Fruit fly (Drosophila melanogaster) whole organism, embryonic: ENCODE measurements around the gene RNF220.
A peak's percentile ranks its signal among the peaks of the same experiment; 100 is the strongest.

Experiments used
- BEAF-32 ChIP-seq: fragments of 200-800 bp; sonication (Bioruptor generic); optimal IDR thresholded peaks from 3 replicates; lab custom pipeline; 2017; ENCODE audit warnings: missing biosample characterization, missing genetic modification characterization, mild to moderate bottlenecking, moderate library complexity, missing genetic modification reagents
- CG10147 ChIP-seq: fragments of 200-800 bp; sonication (Bioruptor generic); optimal IDR thresholded peaks from 2 replicates; lab custom pipeline; 2019; ENCODE audit warnings: missing biosample characterization, mild to moderate bottlenecking, missing genetic modification characterization, moderate library complexity
- CG10366 ChIP-seq: fragments of 200-800 bp; sonication (Bioruptor generic); IDR thresholded peaks from 2 replicates; pipeline ENCODE4 v1.3.6; 2022; ENCODE audit warnings: missing biosample characterization, missing genetic modification characterization
- CG10462 ChIP-seq: fragments of 200-800 bp; sonication (Bioruptor generic); optimal IDR thresholded peaks from 2 replicates; lab custom pipeline; 2016; ENCODE audit warnings: missing biosample characterization, missing genetic modification characterization
- CG11247 ChIP-seq: fragments of 200-800 bp; sonication (Bioruptor generic); IDR thresholded peaks from 2 replicates; pipeline ENCODE4 v1.3.6; 2022; ENCODE audit warnings: missing biosample characterization, missing genetic modification characterization
- CG13287 ChIP-seq: fragments of 200-800 bp; sonication (Bioruptor generic); IDR thresholded peaks from 2 replicates; pipeline ENCODE4 v1.3.6; 2022; ENCODE audit warnings: missing biosample characterization, missing genetic modification characterization; ENCODE audit not compliant: partially characterized antibody
- CG13424 ChIP-seq: fragments of 200-800 bp; sonication (Bioruptor generic); optimal IDR thresholded peaks from 2 replicates; lab custom pipeline; 2019; ENCODE audit warnings: missing biosample characterization, mild to moderate bottlenecking, missing genetic modification characterization, moderate library complexity
- CG14710 ChIP-seq: fragments of 200-800 bp; sonication (Bioruptor generic); optimal IDR thresholded peaks from 3 replicates; lab custom pipeline; 2019; ENCODE audit warnings: missing biosample characterization, mild to moderate bottlenecking, missing genetic modification characterization, moderate library complexity
- CG14965 ChIP-seq: fragments of 200-800 bp; sonication (Bioruptor generic); optimal IDR thresholded peaks from 2 replicates; lab custom pipeline; 2016; ENCODE audit warnings: missing biosample characterization, missing genetic modification characterization, borderline replicate concordance
- CG16779 ChIP-seq: fragments of 200-800 bp; sonication (Bioruptor generic); IDR thresholded peaks from 2 replicates; pipeline ENCODE4 v1.3.6; 2022; ENCODE audit warnings: missing biosample characterization, missing genetic modification characterization
- CG17186 ChIP-seq: fragments of 200-800 bp; sonication (Bioruptor generic); optimal IDR thresholded peaks from 3 replicates; lab custom pipeline; 2017; ENCODE audit warnings: missing biosample characterization, missing genetic modification reagents, missing genetic modification characterization
- CG31224 ChIP-seq: fragments of 200-800 bp; sonication (Bioruptor generic); IDR thresholded peaks from 2 replicates; pipeline ENCODE4 v1.3.6; 2022; ENCODE audit warnings: missing biosample characterization, missing genetic modification characterization
- CG34224 ChIP-seq: fragments of 200-800 bp; sonication (Bioruptor generic); IDR thresholded peaks from 3 replicates; pipeline ENCODE4 v1.3.6; 2022; ENCODE audit warnings: missing biosample characterization, missing genetic modification characterization; ENCODE audit not compliant: partially characterized antibody
- CG34422 ChIP-seq: fragments of 200-800 bp; sonication (Bioruptor generic); IDR thresholded peaks from 3 replicates; pipeline ENCODE4 v1.3.6; 2022; ENCODE audit warnings: missing biosample characterization, missing genetic modification characterization
- CG6765 ChIP-seq: fragments of 200-800 bp; sonication (Bioruptor generic); optimal IDR thresholded peaks from 3 replicates; lab custom pipeline; 2017; ENCODE audit warnings: missing biosample characterization, mild to moderate bottlenecking, missing genetic modification characterization
- CG7963 ChIP-seq: fragments of 200-800 bp; sonication (Bioruptor generic); IDR thresholded peaks from 3 replicates; pipeline ENCODE4 v1.3.6; 2022; ENCODE audit warnings: missing biosample characterization, missing genetic modification characterization; ENCODE audit not compliant: partially characterized antibody
- Dp ChIP-seq: fragments of 200-800 bp; sonication (Bioruptor generic); optimal IDR thresholded peaks from 2 replicates; lab custom pipeline; 2018; ENCODE audit warnings: missing biosample characterization, mild to moderate bottlenecking, missing genetic modification characterization, moderate library complexity
- E2f2 ChIP-seq: fragments of 200-800 bp; sonication (Bioruptor generic); IDR thresholded peaks from 2 replicates; pipeline ENCODE4 v1.3.6; 2022; ENCODE audit warnings: missing biosample characterization, missing genetic modification characterization
- HmgD ChIP-seq: fragments of 200-800 bp; sonication (Bioruptor generic); optimal IDR thresholded peaks from 3 replicates; lab custom pipeline; 2016; ENCODE audit warnings: missing biosample characterization, missing genetic modification characterization
- HmgZ ChIP-seq: fragments of 200-800 bp; sonication (Bioruptor generic); optimal IDR thresholded peaks from 2 replicates; lab custom pipeline; 2018; ENCODE audit warnings: missing biosample characterization, mild to moderate bottlenecking, missing genetic modification characterization
- MBD-R2 ChIP-seq: fragments of 200-800 bp; sonication (Bioruptor generic); IDR thresholded peaks from 2 replicates; pipeline ENCODE4 v1.3.6; 2022; ENCODE audit warnings: missing biosample characterization, missing genetic modification characterization
- MESR4 ChIP-seq: fragments of 200-800 bp; sonication (Bioruptor generic); optimal IDR thresholded peaks from 2 replicates; lab custom pipeline; 2018; ENCODE audit warnings: missing biosample characterization, mild to moderate bottlenecking, missing genetic modification characterization, moderate library complexity
- Nf-YB ChIP-seq: fragments of 200-800 bp; sonication (Bioruptor generic); optimal IDR thresholded peaks from 3 replicates; lab custom pipeline; 2019; ENCODE audit warnings: missing biosample characterization, mild to moderate bottlenecking, missing genetic modification characterization, moderate library complexity
- Scr ChIP-seq: fragments of 200-800 bp; sonication (Bioruptor generic); IDR thresholded peaks from 2 replicates; pipeline ENCODE4 v1.3.6; 2022; ENCODE audit warnings: missing biosample characterization, missing genetic modification characterization; ENCODE audit not compliant: partially characterized antibody
- Sin3A ChIP-seq: fragments of >200 bp; optimal IDR thresholded peaks from 2 replicates; lab custom pipeline; 2018
- Trl ChIP-seq, 3 experiments: fragments of >200 bp in 2 of 3; fragments of 200-800 bp in 1 of 3; sonication (Bioruptor generic) in 1 of 3; optimal IDR thresholded peaks; 2 replicates in 1 of 3; 3 replicates in 2 of 3; lab custom pipeline; 2016 to 2017; ENCODE audit warnings: missing biosample characterization in 1 of 3, missing genetic modification characterization in 1 of 3
- ash1 ChIP-seq: fragments of 200-800 bp; sonication (Bioruptor generic); optimal IDR thresholded peaks from 2 replicates; lab custom pipeline; 2018; ENCODE audit warnings: missing biosample characterization, mild to moderate bottlenecking, missing genetic modification characterization
- bowl ChIP-seq: fragments of 200-800 bp; sonication (Bioruptor generic); IDR thresholded peaks from 2 replicates; pipeline ENCODE4 v1.3.6; 2022; ENCODE audit warnings: missing biosample characterization, missing genetic modification characterization
- cg ChIP-seq: fragments of 200-800 bp; sonication (Bioruptor generic); optimal IDR thresholded peaks from 3 replicates; lab custom pipeline; 2019; ENCODE audit warnings: missing biosample characterization, mild to moderate bottlenecking, missing genetic modification characterization, moderate library complexity
- chif ChIP-seq, 2 experiments: fragments of 200-800 bp; sonication (Bioruptor generic); optimal IDR thresholded peaks; 3 replicates each; lab custom pipeline; 2016; ENCODE audit warnings: missing biosample characterization in 2 of 2, missing genetic modification characterization in 2 of 2
- eyg ChIP-seq: fragments of 200-800 bp; sonication (Bioruptor generic); optimal IDR thresholded peaks from 3 replicates; lab custom pipeline; 2016; ENCODE audit warnings: missing biosample characterization, missing genetic modification characterization
- gce ChIP-seq: fragments of 200-800 bp; sonication (Bioruptor generic); IDR thresholded peaks from 3 replicates; pipeline ENCODE4 v1.3.6; 2022; ENCODE audit warnings: missing biosample characterization, missing genetic modification characterization
- gfzf ChIP-seq: fragments of 200-800 bp; sonication (Bioruptor generic); optimal IDR thresholded peaks from 2 replicates; lab custom pipeline; 2016; ENCODE audit warnings: missing biosample characterization, mild to moderate bottlenecking, missing genetic modification characterization, moderate library complexity
- grn ChIP-seq: fragments of 200-800 bp; sonication (Bioruptor generic); optimal IDR thresholded peaks from 3 replicates; lab custom pipeline; 2017; ENCODE audit warnings: missing biosample characterization, missing genetic modification characterization
- mld ChIP-seq: fragments of 200-800 bp; sonication (Bioruptor generic); IDR thresholded peaks from 3 replicates; pipeline ENCODE4 v1.3.6; 2022; ENCODE audit warnings: missing biosample characterization, missing genetic modification characterization; ENCODE audit not compliant: partially characterized antibody
- row ChIP-seq: fragments of 200-800 bp; sonication (Bioruptor generic); IDR thresholded peaks from 3 replicates; pipeline ENCODE4 v1.3.6; 2022; ENCODE audit warnings: missing biosample characterization, missing genetic modification characterization
- sna ChIP-seq: fragments of 200-800 bp; sonication (Bioruptor generic); IDR thresholded peaks from 2 replicates; pipeline ENCODE4 v1.3.6; 2022; ENCODE audit warnings: missing biosample characterization, missing genetic modification characterization; ENCODE audit not compliant: partially characterized antibody
- stwl ChIP-seq: fragments of 200-800 bp; sonication (Bioruptor generic); optimal IDR thresholded peaks from 3 replicates; lab custom pipeline; 2018; ENCODE audit warnings: missing biosample characterization, mild to moderate bottlenecking, missing genetic modification characterization, moderate library complexity
- tna ChIP-seq: fragments of 200-800 bp; sonication (Bioruptor generic); IDR thresholded peaks from 2 replicates; pipeline ENCODE4 v1.3.6; 2022; ENCODE audit warnings: missing biosample characterization, missing genetic modification characterization; ENCODE audit not compliant: partially characterized antibody
- vnd ChIP-seq: fragments of 200-800 bp; sonication (Bioruptor generic); IDR thresholded peaks from 3 replicates; pipeline ENCODE4 v1.3.6; 2022; ENCODE audit warnings: missing biosample characterization, missing genetic modification characterization; ENCODE audit not compliant: partially characterized antibody

RNF220 gene

DNA sequence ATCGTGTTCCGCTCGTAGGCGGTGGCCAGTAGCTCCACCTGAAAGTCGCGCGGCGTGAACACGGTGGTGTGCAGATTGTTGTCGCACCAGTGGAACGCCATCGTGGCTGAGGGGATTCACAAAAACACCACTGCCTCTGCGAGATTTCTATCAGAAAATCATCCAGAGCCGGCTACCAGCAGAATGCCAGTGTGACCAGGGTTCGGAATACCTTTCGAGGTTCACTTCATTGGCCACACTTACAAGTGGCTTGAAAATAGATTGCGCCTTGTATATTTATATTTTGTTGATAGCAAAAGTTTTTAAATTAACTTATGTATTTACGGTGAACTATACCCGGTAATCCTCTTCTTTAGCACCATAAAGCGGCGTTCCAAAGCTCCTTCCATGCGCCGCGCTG, 14.7 kb upstream of the RNF220 start, which contains the start of the genes Dcr-1 and CG6985 (continued):
- TF ChIP-seq CG14710 (peak; percentile 50), E2f2 (peak; percentile 81), Dp (GFP tag; lab: Kevin White, UChicago) (peak; percentile 64), mld (GFP tag; lab: Robert Waterston, UW) (0 out of 3 replicates have a peak, but pooled peaks have one; percentile 24), gfzf (GFP tag; lab: Kevin White, UChicago) (peak; percentile 69), Nf-YB (no peak), CG7963 (GFP tag; lab: Robert Waterston, UW) (peak; percentile 26; the same call in 1 of the 3 replicates), stwl (peak; percentile 40), CG34422 (peak; percentile 54; the same call in 1 of the 3 replicates), MESR4 (GFP tag; lab: Kevin White, UChicago) (peak; percentile 53), vnd (GFP tag; lab: Robert Waterston, UW) (peak; percentile 29; the same call in 1 of the 3 replicates), CG17186 (GFP tag; lab: Kevin White, UChicago) (peak; percentile 20), CG13287 (GFP tag; lab: Robert Waterston, UW) (peak; percentile 40), BEAF-32 (GFP tag; lab: Kevin White, UChicago) (peak; percentile 19), CG6765 (GFP tag; lab: Kevin White, UChicago) (no peak), grn (GFP tag; lab: Kevin White, UChicago) (peak; percentile 56), MBD-R2 (peak; percentile 88), sna (GFP tag; lab: Robert Waterston, UW) (peak; percentile 45; the same call in 1 of the 2 replicates), chif (GFP tag; optimal IDR thresholded peaks at IDR 0.05; lab: Kevin White, UChicago) (no peak), Scr (peak; percentile 32), CG14965 (GFP tag; lab: Kevin White, UChicago) (no peak), Sin3A (peak; percentile 13)

DNA sequence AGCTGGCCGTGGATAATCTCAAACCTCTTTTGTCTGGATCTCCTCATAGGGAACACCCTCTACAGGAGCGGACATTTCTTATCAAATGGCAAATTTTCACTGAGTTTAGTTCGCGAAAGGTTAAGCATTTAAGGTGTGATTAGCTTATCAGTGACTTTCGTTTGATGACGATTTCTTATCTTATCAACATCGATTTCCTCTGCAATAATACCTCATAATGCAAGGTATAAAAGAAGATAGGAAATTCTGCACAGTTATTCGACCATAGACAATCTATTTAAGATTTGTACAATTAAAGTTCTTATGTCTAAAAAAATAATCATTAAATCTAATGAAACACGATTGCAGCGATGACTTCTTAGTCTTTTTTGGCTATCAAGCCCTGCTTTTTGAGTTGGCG, 7.5 kb upstream of the RNF220 start, which contains the start of gene Takl2:
Gene Takl2, minus strand, starts transcription at position 101 of the 400 bp plus-strand sequence.
- no peak for TF ChIP-seq bowl (GFP tag; lab: Robert Waterston, UW)
- no peak for TF ChIP-seq ash1 (GFP tag; lab: Kevin White, UChicago)
- TF ChIP-seq CG10366 = no peak
- TF ChIP-seq CG10147 (GFP tag; lab: Kevin White, UChicago) = no peak
- no peak for TF ChIP-seq CG31224 (GFP tag; lab: Robert Waterston, UW)
- TF ChIP-seq CG34224 (GFP tag; lab: Robert Waterston, UW) = no peak
- TF ChIP-seq CG10462 (GFP tag; lab: Kevin White, UChicago) = no peak
- no peak for TF ChIP-seq CG13424
- no peak for TF ChIP-seq HmgD (GFP tag; lab: Kevin White, UChicago)
- no peak for TF ChIP-seq CG11247 (GFP tag; lab: Robert Waterston, UW)
- no peak for TF ChIP-seq eyg
- no peak for TF ChIP-seq HmgZ

DNA sequence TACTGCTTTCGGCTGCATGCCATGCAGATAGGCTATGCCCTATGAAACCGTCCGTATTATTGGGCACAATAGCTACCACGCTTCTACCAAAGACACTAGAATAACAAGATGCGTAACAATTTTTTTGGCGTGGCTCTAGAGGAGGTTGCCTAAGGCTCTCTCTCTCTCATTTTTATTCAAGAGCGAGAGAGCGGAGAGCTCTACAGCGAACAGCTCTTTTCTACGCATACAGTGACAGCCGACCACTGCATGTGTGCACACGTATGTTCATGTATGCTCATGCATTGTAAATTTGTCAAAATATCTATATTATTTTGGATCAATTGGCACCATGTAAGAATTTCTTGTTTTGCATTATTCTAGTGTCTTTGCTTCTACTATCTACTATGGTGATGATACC, 6.8 kb upstream of the RNF220 start:
- TF ChIP-seq CG16779 (GFP tag; lab: Robert Waterston, UW) (no peak), cg (GFP tag; lab: Kevin White, UChicago) (peak; percentile 53), Trl (optimal IDR thresholded peaks at IDR 0.05; lab: Kevin White, UChicago) (peak; percentile 58 to 66), Trl (GFP tag; optimal IDR thresholded peaks at IDR 0.05; lab: Kevin White, UChicago) (no peak), tna (0 out of 2 replicates have a peak, but pooled peaks have one; percentile 17), row (GFP tag; lab: Robert Waterston, UW) (no peak), gce (GFP tag; lab: Robert Waterston, UW) (no peak)
